Worm (Caenorhabditis elegans) whole organism, mixed stage, embryonic: ENCODE results near the gene col-88.

Source experiments
- ceh-43 ChIP-seq: fragments of 200-800 bp; sonication (Bioruptor generic); optimal IDR thresholded peaks from 2 replicates; lab custom pipeline; 2018; ENCODE audit warnings: mild to moderate bottlenecking, missing genetic modification characterization, moderate library complexity, missing compliant biosample characterization
- drap-1 ChIP-seq: fragments of 200-800 bp; sonication (Bioruptor generic); optimal IDR thresholded peaks from 3 replicates; lab custom pipeline; 2018; ENCODE audit warnings: mild to moderate bottlenecking, missing genetic modification characterization, missing compliant biosample characterization
- lin-13 ChIP-seq: fragments of 150-350 bp; optimal IDR thresholded peaks from 2 replicates; lab custom pipeline; 2014; ENCODE audit warnings: missing biosample characterization, missing genetic modification characterization
- lin-32 ChIP-seq: fragments of 200-800 bp; sonication (Bioruptor generic); optimal IDR thresholded peaks from 2 replicates; lab custom pipeline; 2018; ENCODE audit warnings: mild to moderate bottlenecking, missing genetic modification characterization, missing compliant biosample characterization
- lsy-2 ChIP-seq: fragments of 150-350 bp; optimal IDR thresholded peaks from 2 replicates; lab custom pipeline; 2014; ENCODE audit warnings: missing biosample characterization, missing genetic modification characterization
- nhr-12 ChIP-seq: fragments of 150-350 bp; optimal IDR thresholded peaks from 2 replicates; lab custom pipeline; 2014; ENCODE audit warnings: missing biosample characterization, missing genetic modification characterization
- nhr-28 ChIP-seq: fragments of 150-350 bp; optimal IDR thresholded peaks from 2 replicates; lab custom pipeline; 2014; ENCODE audit warnings: missing biosample characterization, missing genetic modification characterization
- pha-4 ChIP-seq: fragments of 150-350 bp; optimal IDR thresholded peaks from 2 replicates; lab custom pipeline; 2018; ENCODE audit warnings: missing biosample characterization, missing genetic modification reagents, missing genetic modification characterization
- snpc-4 ChIP-seq: fragments of 150-350 bp; optimal IDR thresholded peaks from 2 replicates; lab custom pipeline; 2014; ENCODE audit warnings: missing biosample characterization, missing genetic modification characterization
- tbx-8 ChIP-seq: fragments of 200-800 bp; sonication (Bioruptor generic); optimal IDR thresholded peaks from 2 replicates; lab custom pipeline; 2018; ENCODE audit warnings: mild to moderate bottlenecking, missing genetic modification characterization, moderate library complexity, missing compliant biosample characterization
- unc-62 ChIP-seq: fragments of 150-350 bp; optimal IDR thresholded peaks from 2 replicates; lab custom pipeline; 2014; ENCODE audit warnings: missing biosample characterization, missing genetic modification reagents, missing genetic modification characterization

- TF ChIP-seq snpc-4, result no peak
- no peak for TF ChIP-seq drap-1 (GFP tag; lab: Kevin White, UChicago)
- no peak for TF ChIP-seq nhr-12
- no peak for TF ChIP-seq tbx-8 (GFP tag; lab: Kevin White, UChicago)
- TF ChIP-seq nhr-28, result no peak
- no peak for TF ChIP-seq unc-62 (GFP tag; lab: Kevin White, UChicago)
- TF ChIP-seq lsy-2 (tag; lab: Kevin White, UChicago), result no peak
- no peak for TF ChIP-seq lin-13 (tag; lab: Kevin White, UChicago)
- TF ChIP-seq ceh-43 (GFP tag; lab: Kevin White, UChicago), result no peak
- TF ChIP-seq pha-4 (tag; lab: Kevin White, UChicago), result no peak
- no peak for TF ChIP-seq lin-32 (GFP tag; lab: Kevin White, UChicago)
Observed at ce11 chrIII:66160-66559, 25.3 kb downstream of the col-88 start, which contains the start of gene pck-1.
